Fruit fly (Drosophila melanogaster) whole organism, embryonic: ENCODE data around the gene CG14362.

Experiments
- ATbp ChIP-seq: fragments of 200-800 bp; sonication (Bioruptor generic); optimal IDR thresholded peaks from 2 replicates; lab custom pipeline; 2017; ENCODE audit warnings: missing biosample characterization, mild to moderate bottlenecking, missing genetic modification characterization, missing genetic modification reagents
- Aef1 ChIP-seq: fragments of 200-800 bp; sonication (Bioruptor generic); IDR thresholded peaks from 3 replicates; pipeline ENCODE4 v1.3.6; 2022; ENCODE audit warnings: missing biosample characterization, missing genetic modification characterization
- Antp ChIP-seq: fragments of 200-800 bp; sonication (Bioruptor generic); optimal IDR thresholded peaks from 3 replicates; lab custom pipeline; 2016; ENCODE audit warnings: missing biosample characterization, missing genetic modification characterization
- Asciz ChIP-seq: fragments of 200-800 bp; sonication (Bioruptor generic); optimal IDR thresholded peaks from 2 replicates; lab custom pipeline; 2017; ENCODE audit warnings: missing biosample characterization, mild to moderate bottlenecking, missing genetic modification characterization, missing genetic modification reagents
- CG10543 ChIP-seq: fragments of 200-800 bp; sonication (Bioruptor generic); optimal IDR thresholded peaks from 3 replicates; lab custom pipeline; 2017; ENCODE audit warnings: missing biosample characterization, mild to moderate bottlenecking, missing genetic modification characterization, moderate library complexity
- CG11504 ChIP-seq: fragments of 200-800 bp; sonication (Bioruptor generic); optimal IDR thresholded peaks from 3 replicates; lab custom pipeline; 2019; ENCODE audit warnings: missing biosample characterization, mild to moderate bottlenecking, missing genetic modification characterization, moderate library complexity
- CG12071 ChIP-seq: fragments of 200-800 bp; sonication (Bioruptor generic); optimal IDR thresholded peaks from 3 replicates; lab custom pipeline; 2018; ENCODE audit warnings: missing biosample characterization, mild to moderate bottlenecking, missing genetic modification characterization
- CG14014 ChIP-seq: fragments of 200-800 bp; sonication (Bioruptor generic); IDR thresholded peaks from 2 replicates; pipeline ENCODE4 v1.3.6; 2022; ENCODE audit warnings: missing biosample characterization, missing genetic modification characterization
- CG14860 ChIP-seq: fragments of 200-800 bp; sonication (Bioruptor generic); IDR thresholded peaks from 3 replicates; pipeline ENCODE4 v1.3.6; 2022; ENCODE audit warnings: missing biosample characterization, missing genetic modification characterization; ENCODE audit not compliant: partially characterized antibody
- CG15601 ChIP-seq: fragments of 200-800 bp; sonication (Bioruptor generic); optimal IDR thresholded peaks from 3 replicates; lab custom pipeline; 2019; ENCODE audit warnings: missing biosample characterization, mild to moderate bottlenecking, missing genetic modification characterization, moderate library complexity
- CG15696 ChIP-seq: fragments of 200-800 bp; sonication (Bioruptor generic); optimal IDR thresholded peaks from 2 replicates; lab custom pipeline; 2019; ENCODE audit warnings: missing biosample characterization, mild to moderate bottlenecking, missing genetic modification characterization, moderate library complexity
- CG17359 ChIP-seq: fragments of 200-800 bp; sonication (Bioruptor generic); optimal IDR thresholded peaks from 3 replicates; lab custom pipeline; 2018; ENCODE audit warnings: missing biosample characterization, mild to moderate bottlenecking, missing genetic modification characterization, moderate library complexity
- CG18011 ChIP-seq: fragments of 200-800 bp; sonication (Bioruptor generic); optimal IDR thresholded peaks from 2 replicates; lab custom pipeline; 2017; ENCODE audit warnings: missing biosample characterization, missing genetic modification characterization, mild to moderate bottlenecking, moderate library complexity, missing genotype
- CG18619 ChIP-seq: fragments of 200-800 bp; sonication (Bioruptor generic); optimal IDR thresholded peaks from 3 replicates; lab custom pipeline; 2017; ENCODE audit warnings: missing biosample characterization, mild to moderate bottlenecking, missing genetic modification characterization
- CG2678 ChIP-seq: fragments of 200-800 bp; sonication (Bioruptor generic); optimal IDR thresholded peaks from 3 replicates; lab custom pipeline; 2019; ENCODE audit warnings: missing biosample characterization, mild to moderate bottlenecking, missing genetic modification characterization, moderate library complexity
- CG2875 ChIP-seq: fragments of 200-800 bp; sonication (Bioruptor generic); optimal IDR thresholded peaks from 2 replicates; lab custom pipeline; 2017; ENCODE audit warnings: missing biosample characterization, mild to moderate bottlenecking, missing genetic modification characterization, missing genetic modification reagents
- CG31441 ChIP-seq: fragments of 200-800 bp; sonication (Bioruptor generic); IDR thresholded peaks from 2 replicates; pipeline ENCODE4 v1.3.6; 2022; ENCODE audit warnings: missing biosample characterization, missing genetic modification characterization
- CG4360 ChIP-seq: fragments of 200-800 bp; sonication (Bioruptor generic); IDR thresholded peaks from 2 replicates; pipeline ENCODE4 v1.3.6; 2022; ENCODE audit warnings: missing biosample characterization, missing genetic modification characterization
- CG6272 ChIP-seq: fragments of 200-800 bp; sonication (Bioruptor generic); IDR thresholded peaks from 2 replicates; pipeline ENCODE4 v1.3.6; 2022; ENCODE audit warnings: missing biosample characterization, missing genetic modification characterization
- CG6654 ChIP-seq: fragments of 200-800 bp; sonication (Bioruptor generic); optimal IDR thresholded peaks from 2 replicates; lab custom pipeline; 2017; ENCODE audit warnings: missing biosample characterization, mild to moderate bottlenecking, missing genetic modification characterization
- CG6813 ChIP-seq: fragments of 200-800 bp; sonication (Bioruptor generic); optimal IDR thresholded peaks from 2 replicates; lab custom pipeline; 2017; ENCODE audit warnings: missing biosample characterization, missing genetic modification characterization, mild to moderate bottlenecking, moderate library complexity, missing genetic modification reagents
- CG8388 ChIP-seq: fragments of 200-800 bp; sonication (Bioruptor generic); optimal IDR thresholded peaks from 2 replicates; lab custom pipeline; 2019; ENCODE audit warnings: missing biosample characterization, mild to moderate bottlenecking, missing genetic modification characterization, moderate library complexity
- CG9727 ChIP-seq: fragments of 200-800 bp; sonication (Bioruptor generic); optimal IDR thresholded peaks from 3 replicates; lab custom pipeline; 2017; ENCODE audit warnings: missing biosample characterization, mild to moderate bottlenecking, missing genetic modification characterization
- D19A ChIP-seq: fragments of 200-800 bp; optimal IDR thresholded peaks from 3 replicates; lab custom pipeline; 2019; ENCODE audit warnings: missing biosample characterization, mild to moderate bottlenecking, missing genetic modification characterization, moderate library complexity
- Ets65A ChIP-seq: fragments of 200-800 bp; sonication (Bioruptor generic); peaks from one replicate; lab custom pipeline; 2016; ENCODE audit warnings: missing biosample characterization, missing genetic modification characterization
- HHEX ChIP-seq: fragments of 200-800 bp; sonication (Bioruptor generic); optimal IDR thresholded peaks from 3 replicates; lab custom pipeline; 2017; ENCODE audit warnings: missing biosample characterization, mild to moderate bottlenecking, missing genetic modification characterization, missing genetic modification reagents
- Med ChIP-seq: fragments of 200-800 bp; sonication (Bioruptor generic); peaks from one replicate; lab custom pipeline; 2016; ENCODE audit warnings: missing biosample characterization, missing genetic modification characterization, mild to moderate bottlenecking, inconsistent platforms, moderate library complexity
- Pdp1 ChIP-seq, 2 experiments: fragments of 200-800 bp; sonication (Bioruptor generic); optimal IDR thresholded peaks; 3 replicates each; lab custom pipeline; 2016; ENCODE audit warnings: missing biosample characterization in 2 of 2, missing genetic modification characterization in 2 of 2, mild to moderate bottlenecking in 1 of 2, moderate library complexity in 1 of 2
- Sox102F ChIP-seq: fragments of 200-800 bp; sonication (Bioruptor generic); optimal IDR thresholded peaks from 2 replicates; lab custom pipeline; 2018; ENCODE audit warnings: missing biosample characterization, mild to moderate bottlenecking, missing genetic modification characterization, moderate library complexity
- Stat92E ChIP-seq, 3 experiments: fragments of >200 bp in 2 of 3; fragments of 200-800 bp in 1 of 3; sonication (Bioruptor generic) in 1 of 3; optimal IDR thresholded peaks; 2 replicates each; lab custom pipeline; 2017 to 2019; ENCODE audit warnings: missing biosample characterization in 3 of 3, missing genetic modification characterization in 3 of 3, mild to moderate bottlenecking in 1 of 3, moderate library complexity in 1 of 3
- az2 ChIP-seq: fragments of 200-800 bp; sonication (Bioruptor generic); optimal IDR thresholded peaks from 3 replicates; lab custom pipeline; 2016; ENCODE audit warnings: missing biosample characterization, missing genetic modification characterization
- bsh ChIP-seq, 2 experiments: fragments of 200-800 bp; sonication (Bioruptor generic); optimal IDR thresholded peaks; 2 replicates each; lab custom pipeline; 2017 to 2018; ENCODE audit warnings: mild to moderate bottlenecking in 2 of 2, missing biosample characterization in 2 of 2, missing genetic modification characterization in 2 of 2, moderate library complexity in 1 of 2
- da ChIP-seq: fragments of 200-800 bp; sonication (Bioruptor generic); optimal IDR thresholded peaks from 2 replicates; lab custom pipeline; 2016; ENCODE audit warnings: missing biosample characterization, missing genetic modification characterization
- dmrt99B ChIP-seq: fragments of 200-800 bp; sonication (Bioruptor generic); optimal IDR thresholded peaks from 2 replicates; lab custom pipeline; 2018; ENCODE audit warnings: missing biosample characterization, mild to moderate bottlenecking, missing genetic modification characterization, moderate library complexity
- eve ChIP-seq, 2 experiments: fragments of >200 bp; optimal IDR thresholded peaks; 2 replicates each; lab custom pipeline; 2017; ENCODE audit warnings: missing biosample characterization in 2 of 2, missing genetic modification characterization in 2 of 2
- fd64A ChIP-seq: fragments of 200-800 bp; sonication (Bioruptor generic); optimal IDR thresholded peaks from 3 replicates; lab custom pipeline; 2018; ENCODE audit warnings: missing biosample characterization, mild to moderate bottlenecking, missing genetic modification characterization
- gcm ChIP-seq: fragments of 200-800 bp; sonication (Bioruptor generic); optimal IDR thresholded peaks from 2 replicates; lab custom pipeline; 2019; ENCODE audit warnings: missing biosample characterization, mild to moderate bottlenecking, missing genetic modification characterization, moderate library complexity
- klu ChIP-seq: fragments of 200-800 bp; sonication (Bioruptor generic); IDR thresholded peaks from 2 replicates; pipeline ENCODE4 v1.3.6; 2022; ENCODE audit warnings: missing biosample characterization, missing genetic modification characterization
- kni ChIP-seq: fragments of 200-800 bp; sonication (Bioruptor generic); optimal IDR thresholded peaks from 3 replicates; lab custom pipeline; 2017; ENCODE audit warnings: mild to moderate bottlenecking, missing biosample characterization, missing genetic modification reagents, missing genetic modification characterization
- lab ChIP-seq: fragments of 200-800 bp; sonication (Bioruptor generic); optimal IDR thresholded peaks from 3 replicates; lab custom pipeline; 2017; ENCODE audit warnings: missing biosample characterization, missing genetic modification characterization, mild to moderate bottlenecking, moderate library complexity, missing genetic modification reagents
- lov ChIP-seq, 2 experiments: fragments of 200-800 bp in 1 of 2; fragments of >200 bp in 1 of 2; sonication (Bioruptor generic) in 1 of 2; IDR thresholded peaks in 1 of 2; optimal IDR thresholded peaks in 1 of 2; 2 replicates in 1 of 2; 3 replicates in 1 of 2; pipeline versions ENCODE4 v1.3.6 to Lab custom; 2017 to 2022; ENCODE audit warnings: missing biosample characterization in 1 of 2, missing genetic modification characterization in 1 of 2
- oc ChIP-seq: fragments of 200-800 bp; sonication (Bioruptor generic); optimal IDR thresholded peaks from 2 replicates; lab custom pipeline; 2018; ENCODE audit warnings: missing biosample characterization, mild to moderate bottlenecking, missing genetic modification characterization, moderate library complexity
- salm ChIP-seq: fragments of 200-800 bp; sonication (Bioruptor generic); optimal IDR thresholded peaks from 2 replicates; lab custom pipeline; 2018; ENCODE audit warnings: missing biosample characterization, mild to moderate bottlenecking, missing genetic modification characterization
- sd ChIP-seq: fragments of 200-800 bp; sonication (Bioruptor generic); optimal IDR thresholded peaks from 3 replicates; lab custom pipeline; 2018; ENCODE audit warnings: missing biosample characterization, mild to moderate bottlenecking, missing genetic modification characterization, moderate library complexity
- seq ChIP-seq: fragments of 200-800 bp; sonication (Bioruptor generic); IDR thresholded peaks from 2 replicates; pipeline ENCODE4 v1.3.6; 2022; ENCODE audit warnings: missing biosample characterization, missing genetic modification characterization
- sim ChIP-seq: fragments of 200-800 bp; sonication (Bioruptor generic); IDR thresholded peaks from 2 replicates; pipeline ENCODE4 v1.3.6; 2022; ENCODE audit warnings: missing biosample characterization, missing genetic modification characterization
- sqz ChIP-seq: fragments of 200-800 bp; sonication (Bioruptor generic); optimal IDR thresholded peaks from 3 replicates; lab custom pipeline; 2018; ENCODE audit warnings: missing biosample characterization, mild to moderate bottlenecking, missing genetic modification characterization
- tap ChIP-seq: fragments of 200-800 bp; optimal IDR thresholded peaks from 3 replicates; lab custom pipeline; 2019; ENCODE audit warnings: missing biosample characterization, mild to moderate bottlenecking, missing genetic modification characterization, moderate library complexity

Gene CG14362

dm6 chr3R:13820483-13820882, 34.8 kb downstream of the CG14362 start (continued):
- TF ChIP-seq CG15696 (tag; lab: Kevin White, UChicago) = no peak
- TF ChIP-seq CG11504 (tag; lab: Kevin White, UChicago) = peak; percentile 68
- TF ChIP-seq salm (tag; lab: Kevin White, UChicago) = peak; percentile 35
- TF ChIP-seq Ets65A (GFP tag; lab: Kevin White, UChicago) = peak; percentile 35
- TF ChIP-seq sqz (GFP tag; lab: Kevin White, UChicago) = no peak
- no peak for TF ChIP-seq eve (GFP tag; optimal IDR thresholded peaks at IDR 0.05; lab: Kevin White, UChicago)
- peak; percentile 8 for TF ChIP-seq oc (tag; lab: Kevin White, UChicago)
- peak; percentile 74 for TF ChIP-seq kni (GFP tag; lab: Kevin White, UChicago)
- TF ChIP-seq sim = no peak
- peak; percentile 4 for TF ChIP-seq CG8388 (GFP tag; lab: Kevin White, UChicago)
- no peak for TF ChIP-seq CG10543
- peak; percentile 33 for TF ChIP-seq CG2678 (tag; lab: Kevin White, UChicago)
- peak; percentile 31 for TF ChIP-seq CG15601 (tag; lab: Kevin White, UChicago)
- TF ChIP-seq Asciz (GFP tag; lab: Kevin White, UChicago) = peak; percentile 57
- TF ChIP-seq bsh (GFP tag; optimal IDR thresholded peaks at IDR 0.05; lab: Kevin White, UChicago) = peak in 1 of 2 experiments; percentile 19
- no peak for TF ChIP-seq az2
- TF ChIP-seq dmrt99B = peak; percentile 16
- TF ChIP-seq CG9727 (GFP tag; lab: Kevin White, UChicago) = peak; percentile 31
- TF ChIP-seq CG14860 (GFP tag; lab: Robert Waterston, UW) = no peak
- peak; percentile 47 for TF ChIP-seq CG18011 (GFP tag; lab: Kevin White, UChicago)
- peak; percentile 48; the same call in 1 of the 2 replicates for TF ChIP-seq CG4360 (GFP tag; lab: Robert Waterston, UW)
- TF ChIP-seq HHEX (GFP tag; lab: Kevin White, UChicago) = no peak
- TF ChIP-seq fd64A (GFP tag; lab: Kevin White, UChicago) = peak; percentile 30
- no peak for TF ChIP-seq CG12071 (GFP tag; lab: Kevin White, UChicago)
- TF ChIP-seq CG2875 (GFP tag; lab: Kevin White, UChicago) = peak; percentile 17
- no peak for TF ChIP-seq gcm (GFP tag; lab: Kevin White, UChicago)
- no peak for TF ChIP-seq da
- TF ChIP-seq Aef1 = 0 out of 3 replicates have a peak, but pooled peaks have one; percentile 16
- TF ChIP-seq tap (tag; lab: Kevin White, UChicago) = peak; percentile 7
- TF ChIP-seq CG6272 (GFP tag; lab: Robert Waterston, UW) = no peak
- no peak for TF ChIP-seq klu (GFP tag; lab: Robert Waterston, UW)
- TF ChIP-seq CG6654 = no peak
- no peak for TF ChIP-seq Antp (GFP tag; lab: Kevin White, UChicago)
- peak; percentile 23 for TF ChIP-seq Sox102F
- no peak for TF ChIP-seq CG14014
- TF ChIP-seq Stat92E (GFP tag; optimal IDR thresholded peaks at IDR 0.05; lab: Kevin White, UChicago) = peak in 1 of 3 experiments; percentile 54
- 0 out of 2 replicates have a peak, but pooled peaks have one; percentile 13 for TF ChIP-seq CG31441 (GFP tag; lab: Robert Waterston, UW)
- peak; percentile 80 for TF ChIP-seq sd
- peak in 1 of 2 experiments; percentile 22 for TF ChIP-seq Pdp1 (GFP tag; optimal IDR thresholded peaks at IDR 0.05; lab: Kevin White, UChicago)
- TF ChIP-seq D19A (tag; lab: Kevin White, UChicago) = peak; percentile 22
- TF ChIP-seq CG6813 (GFP tag; lab: Kevin White, UChicago) = peak; percentile 23
- TF ChIP-seq CG17359 (tag; lab: Kevin White, UChicago) = peak; percentile 11
- peak; percentile 48 for TF ChIP-seq ATbp (GFP tag; lab: Kevin White, UChicago)
- TF ChIP-seq seq (GFP tag; lab: Robert Waterston, UW) = no peak
- no peak for TF ChIP-seq lov (optimal IDR thresholded peaks at IDR 0.05; lab: Kevin White, UChicago)
- TF ChIP-seq lov (GFP tag; IDR thresholded peaks at IDR 0.05; lab: Robert Waterston, UW) = no peak
- TF ChIP-seq CG18619 (GFP tag; lab: Kevin White, UChicago) = no peak
- peak; percentile 11 for TF ChIP-seq lab
- peak; percentile 69 for TF ChIP-seq Med (GFP tag; lab: Kevin White, UChicago)
